Worm (Caenorhabditis elegans) whole organism, mixed stage, embryonic: ENCODE measurements around the gene R13D11.1.

ENCODE experiments used
- elt-1 ChIP-seq: sonication (generic microtip); optimal IDR thresholded peaks from 2 replicates; lab custom pipeline; 2017; ENCODE audit warnings: missing genetic modification characterization, mild to moderate bottlenecking, missing compliant biosample characterization, antibody characterized with exemption, moderate library complexity, borderline replicate concordance; ENCODE audit not compliant: insufficient read depth
- pha-4 ChIP-seq: fragments of 150-350 bp; optimal IDR thresholded peaks from 2 replicates; lab custom pipeline; 2018; ENCODE audit warnings: missing biosample characterization, missing genetic modification reagents, missing genetic modification characterization

- TF ChIP-seq elt-1 (tag; lab: Kevin White, UChicago) (no peak), pha-4 (tag; lab: Kevin White, UChicago) (no peak)
These were observed 14.6 kb upstream of the R13D11.1 start for ce11 chrV:802726-803125.
